Worm (Caenorhabditis elegans): ENCODE data around the gene C50E3.13.

DNA sequence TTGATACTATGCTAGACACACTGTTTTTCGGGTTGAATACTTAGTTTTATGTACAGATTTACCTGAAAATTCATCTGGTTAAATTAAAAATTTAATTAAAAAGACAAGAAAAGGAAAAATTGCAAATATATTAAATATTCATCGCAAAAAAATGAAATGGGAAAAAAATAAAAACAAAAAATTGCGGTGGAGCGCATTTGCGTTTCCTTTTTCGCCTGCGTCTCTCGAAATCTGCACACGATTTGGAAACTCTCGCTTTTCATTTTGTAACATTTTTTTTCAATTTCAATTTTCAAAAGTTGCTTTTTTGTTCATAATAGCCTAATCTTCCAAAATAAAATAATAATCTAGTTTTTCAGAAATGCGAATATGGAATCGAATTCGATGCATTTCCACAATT is 36.4 kb downstream of the C50E3.13 start, which contains the start of the genes F19F10.11 and C50E3.5:
- TF ChIP-seq unc-86 (tag; optimal IDR thresholded peaks at IDR 0.05) (no peak), dve-1 (tag; optimal IDR thresholded peaks at IDR 0.05) (no peak), ztf-16 (tag; optimal IDR thresholded peaks at IDR 0.05) (no peak), nhr-11 (tag; optimal IDR thresholded peaks at IDR 0.05) (no peak)

Measured in whole organism, late embryonic.